Fruit fly (Drosophila melanogaster): ENCODE results near the gene CG43232.
A peak's percentile ranks its signal among the peaks of the same experiment; 100 is the strongest.

CG43232 gene

dm6 chr2L:6907761-6908160 is 24.2 kb upstream of the CG43232 start, which contains the start of the genes Polr1F and Rat1 (continued):
- TF ChIP-seq Mad (GFP tag; optimal IDR thresholded peaks at IDR 0.05) (peak; percentile 33), vfl (GFP tag; optimal IDR thresholded peaks at IDR 0.05) (peak; percentile 31), pzg (GFP tag; optimal IDR thresholded peaks at IDR 0.05) (peak; percentile 77), CG13775 (GFP tag; optimal IDR thresholded peaks at IDR 0.05) (peak; percentile 43), CG12391 (tag; optimal IDR thresholded peaks at IDR 0.05) (peak; percentile 79), Six4 (GFP tag; optimal IDR thresholded peaks at IDR 0.05) (no peak), CG2116 (GFP tag; optimal IDR thresholded peaks at IDR 0.05) (peak; percentile 60), CG12299 (tag; optimal IDR thresholded peaks at IDR 0.05) (peak; percentile 3), sens (GFP tag) (peak; percentile 93), CG4617 (GFP tag; optimal IDR thresholded peaks at IDR 0.05; ENCODE audit: borderline replicate concordance) (peak; percentile 83), CG17186 (GFP tag; optimal IDR thresholded peaks at IDR 0.05) (peak; percentile 28), CG13424 (tag; optimal IDR thresholded peaks at IDR 0.05) (peak; percentile 13), Ets65A (GFP tag) (peak; percentile 39), CkIIα-i1 (GFP tag; IDR thresholded peaks at IDR 0.05) (no peak), Dll (GFP tag; IDR thresholded peaks at IDR 0.05; ENCODE audit: partially characterized antibody) (peak; percentile 39; the same call in 1 of the 4 replicates), CG17568 (GFP tag; optimal IDR thresholded peaks at IDR 0.05) (no peak), Oli (tag; optimal IDR thresholded peaks at IDR 0.05) (no peak), CG9727 (GFP tag; optimal IDR thresholded peaks at IDR 0.05) (peak; percentile 19), Dad (GFP tag; optimal IDR thresholded peaks at IDR 0.05) (peak; percentile 2), CG16863 (GFP tag; optimal IDR thresholded peaks at IDR 0.05) (peak; percentile 43), CG34376 (GFP tag; optimal IDR thresholded peaks at IDR 0.05) (peak; percentile 1), Med (GFP tag) (peak; percentile 64), Taf1 (GFP tag; IDR thresholded peaks at IDR 0.05) (no peak), phol (tag; optimal IDR thresholded peaks at IDR 0.05) (peak; percentile 62), CG34224 (GFP tag; IDR thresholded peaks at IDR 0.05; ENCODE audit: partially characterized antibody) (0 out of 3 replicates have a peak, but pooled peaks have one; percentile 18), al (GFP tag; IDR thresholded peaks at IDR 0.05) (no peak; the same call in 1 of the 2 replicates), CG18011 (GFP tag; optimal IDR thresholded peaks at IDR 0.05) (peak; percentile 17), Chrac-16 (GFP tag; optimal IDR thresholded peaks at IDR 0.05) (peak; percentile 40), CG8944 (GFP tag; optimal IDR thresholded peaks at IDR 0.05) (peak; percentile 18), CG10274 (GFP tag; optimal IDR thresholded peaks at IDR 0.05) (no peak), Dp (GFP tag; optimal IDR thresholded peaks at IDR 0.05) (peak; percentile 53), Hand (GFP tag; optimal IDR thresholded peaks at IDR 0.05) (no peak), run (tag; optimal IDR thresholded peaks at IDR 0.05) (peak; percentile 7), CG9797 (GFP tag; optimal IDR thresholded peaks at IDR 0.05) (peak; percentile 90), CG31365 (tag; optimal IDR thresholded peaks at IDR 0.05) (no peak), chm (GFP tag; IDR thresholded peaks at IDR 0.05) (no peak), zfh1 (GFP tag; IDR thresholded peaks at IDR 0.05) (peak; percentile 14; the same call in 1 of the 3 replicates), lilli (GFP tag; optimal IDR thresholded peaks at IDR 0.05) (peak; percentile 62), gro (GFP tag; optimal IDR thresholded peaks at IDR 0.05) (peak; percentile 30), CG3281 (GFP tag; optimal IDR thresholded peaks at IDR 0.05) (peak; percentile 2), CG33557 (GFP tag; optimal IDR thresholded peaks at IDR 0.05) (peak; percentile 48), gfzf (GFP tag; optimal IDR thresholded peaks at IDR 0.05) (peak; percentile 70), dmrt11E (tag; optimal IDR thresholded peaks at IDR 0.05) (peak; percentile 29), CG9932 (GFP tag; IDR thresholded peaks at IDR 0.05) (no peak; the same call in 1 of the 2 replicates), CG9609 (GFP tag; optimal IDR thresholded peaks at IDR 0.05) (no peak), CG8924 (tag; optimal IDR thresholded peaks at IDR 0.05) (peak; percentile 39), CG13287 (GFP tag; IDR thresholded peaks at IDR 0.05; ENCODE audit: partially characterized antibody) (peak; percentile 54; the same call in 1 of the 2 replicates), ewg (GFP tag; optimal IDR thresholded peaks at IDR 0.05) (peak; percentile 17), slbo (GFP tag; IDR thresholded peaks at IDR 0.05) (peak; percentile 35; the same call in 1 of the 2 replicates), cad (GFP tag; optimal IDR thresholded peaks at IDR 0.05) (no peak)
